Fruit fly (Drosophila melanogaster) whole organism, pupa: Measurements from ENCODE around the gene nac.

Experiments used
- CG13204 ChIP-seq: fragments of 200-800 bp; sonication (Bioruptor generic); optimal IDR thresholded peaks from 2 replicates; lab custom pipeline; 2018; ENCODE audit warnings: missing biosample characterization, mild to moderate bottlenecking, missing genetic modification characterization, moderate library complexity
- CG32121 ChIP-seq: fragments of 200-800 bp; sonication (Bioruptor generic); IDR thresholded peaks from 2 replicates; pipeline ENCODE4 v1.3.6; 2022; ENCODE audit warnings: missing biosample characterization, missing genetic modification characterization
- CG34367 ChIP-seq: fragments of 200-800 bp; sonication (Bioruptor generic); optimal IDR thresholded peaks from 2 replicates; lab custom pipeline; 2018; ENCODE audit warnings: missing biosample characterization, mild to moderate bottlenecking, missing genetic modification characterization
- CG4496 ChIP-seq: fragments of 200-800 bp; sonication (Bioruptor generic); IDR thresholded peaks from 3 replicates; pipeline ENCODE4 v1.3.6; 2022; ENCODE audit warnings: missing biosample characterization, missing genetic modification characterization
- CG8159 ChIP-seq: fragments of 200-800 bp; sonication (Bioruptor generic); optimal IDR thresholded peaks from 3 replicates; lab custom pipeline; 2018; ENCODE audit warnings: missing biosample characterization, mild to moderate bottlenecking, missing genetic modification characterization, moderate library complexity
- CG8301 ChIP-seq: fragments of 200-800 bp; sonication (Bioruptor generic); optimal IDR thresholded peaks from 2 replicates; lab custom pipeline; 2018; ENCODE audit warnings: missing biosample characterization, mild to moderate bottlenecking, missing genetic modification characterization
- CG9948 ChIP-seq: fragments of 200-800 bp; sonication (Bioruptor generic); optimal IDR thresholded peaks from 2 replicates; lab custom pipeline; 2018; ENCODE audit warnings: missing biosample characterization, mild to moderate bottlenecking, missing genetic modification characterization, moderate library complexity
- D1 ChIP-seq: fragments of 200-800 bp; sonication (Bioruptor generic); optimal IDR thresholded peaks from 2 replicates; lab custom pipeline; 2018; ENCODE audit warnings: missing biosample characterization, mild to moderate bottlenecking, missing genetic modification characterization, moderate library complexity
- EcR ChIP-seq: fragments of 200-800 bp; sonication (Bioruptor generic); optimal IDR thresholded peaks from 3 replicates; lab custom pipeline; 2019; ENCODE audit warnings: missing biosample characterization, missing genetic modification characterization, mild to moderate bottlenecking, moderate library complexity, missing genetic modification reagents
- Pif1B ChIP-seq: fragments of 200-800 bp; sonication (Bioruptor generic); optimal IDR thresholded peaks from 3 replicates; lab custom pipeline; 2016; ENCODE audit warnings: missing biosample characterization, missing genetic modification characterization
- gl ChIP-seq: fragments of 200-800 bp; sonication (Bioruptor generic); optimal IDR thresholded peaks from 2 replicates; lab custom pipeline; 2018; ENCODE audit warnings: missing biosample characterization, mild to moderate bottlenecking, missing genetic modification characterization

dm6 chr3R:8343251-8343744 is 39.5 kb upstream of the nac start, which contains the start of the genes PNKP and COX7AL:
- TF ChIP-seq CG8301: no peak
- TF ChIP-seq CG13204: no peak
- TF ChIP-seq CG4496: no peak
- TF ChIP-seq CG34367 (tag; lab: Kevin White, UChicago): no peak
- no peak for TF ChIP-seq gl
- no peak for TF ChIP-seq CG9948 (tag; lab: Kevin White, UChicago)
- TF ChIP-seq D1 (tag; lab: Kevin White, UChicago): no peak
- no peak for TF ChIP-seq EcR (GFP tag; lab: Kevin White, UChicago)
- no peak for TF ChIP-seq CG8159 (tag; lab: Kevin White, UChicago)
- TF ChIP-seq CG32121: no peak
- no peak for TF ChIP-seq Pif1B (GFP tag; lab: Kevin White, UChicago)
